Fruit fly (Drosophila melanogaster): Measurements from ENCODE around the gene CG8750.
A peak's percentile ranks its signal among the peaks of the same experiment; 100 is the strongest.

Gene CG8750

DNA sequence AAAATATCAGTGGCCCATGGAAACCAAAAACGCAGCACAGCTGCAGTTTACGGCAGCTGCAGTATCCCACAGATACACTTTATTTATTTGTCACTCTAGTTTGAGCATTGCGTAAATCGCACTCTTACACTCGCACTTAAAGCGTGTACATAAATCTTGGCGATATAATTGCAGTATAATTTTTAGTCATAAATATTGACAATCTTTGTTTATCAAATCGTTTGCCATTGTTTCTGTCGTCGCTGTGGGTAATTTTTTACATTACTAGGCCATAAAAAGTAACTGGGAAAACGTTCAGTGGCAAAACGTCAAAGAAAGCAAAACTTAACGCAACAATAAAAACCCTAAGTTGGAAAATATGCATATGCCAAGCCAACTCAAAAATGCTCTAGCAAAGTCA, 35.1 kb upstream of the CG8750 start (continued):
- TF ChIP-seq amos (GFP tag; IDR thresholded peaks at IDR 0.05; ENCODE audit: partially characterized antibody), result no peak
- no peak for TF ChIP-seq da (GFP tag; optimal IDR thresholded peaks at IDR 0.05)
- TF ChIP-seq esg (GFP tag; conservative IDR thresholded peaks at IDR 0.05), result peak; percentile 28; the same call in 1 of the 2 replicates
- peak; percentile 38 for TF ChIP-seq ap (GFP tag; IDR thresholded peaks at IDR 0.05)
- TF ChIP-seq jing (GFP tag; optimal IDR thresholded peaks at IDR 0.05), result no peak
- TF ChIP-seq sr (GFP tag; IDR thresholded peaks at IDR 0.05), result no peak
- no peak for TF ChIP-seq CG33557 (GFP tag; optimal IDR thresholded peaks at IDR 0.05)
- TF ChIP-seq CG7357 (GFP tag; IDR thresholded peaks at IDR 0.05), result no peak
- TF ChIP-seq CG30020 (tag; optimal IDR thresholded peaks at IDR 0.05), result no peak
- no peak for TF ChIP-seq Tbp (GFP tag; optimal IDR thresholded peaks at IDR 0.05)
- TF ChIP-seq CG6272 (GFP tag; IDR thresholded peaks at IDR 0.05), result no peak
- no peak for TF ChIP-seq CG7928 (GFP tag; optimal IDR thresholded peaks at IDR 0.05)
- TF ChIP-seq mirr (GFP tag; optimal IDR thresholded peaks at IDR 0.05), result no peak
- TF ChIP-seq CG14441 (GFP tag; IDR thresholded peaks at IDR 0.05), result no peak
- TF ChIP-seq Camta (GFP tag; optimal IDR thresholded peaks at IDR 0.05), result no peak
- TF ChIP-seq dmrt99B (tag; optimal IDR thresholded peaks at IDR 0.05), result no peak
- TF ChIP-seq CG11696 (GFP tag; IDR thresholded peaks at IDR 0.05), result no peak
- no peak; the same call in 1 of the 2 replicates for TF ChIP-seq ara (GFP tag; IDR thresholded peaks at IDR 0.05)
- TF ChIP-seq CG11085 (GFP tag; IDR thresholded peaks at IDR 0.05), result no peak
- 0 out of 2 replicates have a peak, but pooled peaks have one; percentile 11 for TF ChIP-seq Awh (GFP tag; IDR thresholded peaks at IDR 0.05)
- no peak for TF ChIP-seq sd (tag; optimal IDR thresholded peaks at IDR 0.05)
- no peak for TF ChIP-seq al (GFP tag; IDR thresholded peaks at IDR 0.05)
- no peak for TF ChIP-seq Dfd (GFP tag; optimal IDR thresholded peaks at IDR 0.05)
- TF ChIP-seq peb (GFP tag; IDR thresholded peaks at IDR 0.05), result no peak
- TF ChIP-seq fd96Cb (tag; optimal IDR thresholded peaks at IDR 0.05), result peak; percentile 20
- TF ChIP-seq CG10366 (GFP tag; IDR thresholded peaks at IDR 0.05), result no peak
- TF ChIP-seq Trl (optimal IDR thresholded peaks at IDR 0.05), result no peak
- TF ChIP-seq Trl (GFP tag; optimal IDR thresholded peaks at IDR 0.05), result no peak
- no peak for TF ChIP-seq CHES-1-like (GFP tag; optimal IDR thresholded peaks at IDR 0.05)
- TF ChIP-seq luna (GFP tag; optimal IDR thresholded peaks at IDR 0.05), result no peak
- TF ChIP-seq Mrtf (GFP tag; IDR thresholded peaks at IDR 0.05), result no peak
- TF ChIP-seq CG4404 (GFP tag; IDR thresholded peaks at IDR 0.05), result no peak
- TF ChIP-seq TFAM (GFP tag; optimal IDR thresholded peaks at IDR 0.05), result no peak

- no peak for TF ChIP-seq Adf1 (GFP tag; IDR thresholded peaks at IDR 0.05)
- no peak for TF ChIP-seq CG31441 (GFP tag; IDR thresholded peaks at IDR 0.05)
- peak; percentile 7 for TF ChIP-seq CTCF (GFP tag; optimal IDR thresholded peaks at IDR 0.05)
- no peak for TF ChIP-seq CG6813 (GFP tag; optimal IDR thresholded peaks at IDR 0.05)
- 0 out of 3 replicates have a peak, but pooled peaks have one; percentile 72 for TF ChIP-seq CG2199 (GFP tag; IDR thresholded peaks at IDR 0.05)
- no peak for TF ChIP-seq CG8765 (GFP tag; IDR thresholded peaks at IDR 0.05)
- TF ChIP-seq Vsx1 (GFP tag; optimal IDR thresholded peaks at IDR 0.05), result peak; percentile 71
- TF ChIP-seq ato (GFP tag; IDR thresholded peaks at IDR 0.05; ENCODE audit: partially characterized antibody), result no peak
- peak; percentile 100 for TF ChIP-seq CG11504 (tag; optimal IDR thresholded peaks at IDR 0.05)
- TF ChIP-seq pita (GFP tag; optimal IDR thresholded peaks at IDR 0.05), result no peak
- TF ChIP-seq stwl (tag; optimal IDR thresholded peaks at IDR 0.05), result peak; percentile 19
- no peak for TF ChIP-seq Dfd (GFP tag; optimal IDR thresholded peaks at IDR 0.05)
- TF ChIP-seq Dp (GFP tag; optimal IDR thresholded peaks at IDR 0.05), result no peak
Observed at dm6 chr3L:13876967-13877366, 34.1 kb upstream of the CG8750 start.

Measured in whole organism, embryonic.